Worm (Caenorhabditis elegans): ENCODE results near the gene srlf-14.

ce11 chrIV:10899091-10899490 is 4.9 kb upstream of the srlf-14 start, which contains the start of the genes F13E9.9 and F13E9.19:
- TF ChIP-seq nhr-76 (tag; optimal IDR thresholded peaks at IDR 0.05) (no peak), ceh-16 (tag; optimal IDR thresholded peaks at IDR 0.05) (no peak), nhr-237 (tag; optimal IDR thresholded peaks at IDR 0.05) (no peak), fos-1 (tag; optimal IDR thresholded peaks at IDR 0.05) (no peak), ztf-11 (tag; optimal IDR thresholded peaks at IDR 0.05) (no peak), zag-1 (tag; optimal IDR thresholded peaks at IDR 0.05) (no peak), ama-1 (optimal IDR thresholded peaks at IDR 0.05) (no peak), mdl-1 (tag; optimal IDR thresholded peaks at IDR 0.05) (no peak)

Measured in whole organism, L3 larva.